Fruit fly (Drosophila melanogaster): Measurements from ENCODE around the gene NUCB1.

DNA sequence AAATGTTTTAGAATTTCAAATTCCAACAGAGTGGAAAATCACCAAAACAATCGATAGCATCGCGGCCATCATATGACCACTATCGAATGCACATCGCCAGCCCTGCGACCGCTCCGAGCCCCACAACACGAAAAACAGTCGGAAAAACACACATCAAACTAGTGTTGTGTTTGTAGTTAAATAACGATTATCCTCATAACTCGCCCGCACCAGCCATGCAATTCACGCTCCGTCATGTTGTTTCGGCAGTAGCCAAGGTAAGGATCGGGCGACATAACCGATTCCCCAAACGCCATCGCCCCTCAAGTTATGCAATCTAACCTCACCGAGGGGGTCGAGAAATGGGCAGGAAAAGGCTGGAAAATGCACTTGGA is 44.9 kb upstream of the NUCB1 start:
- TF ChIP-seq CG8632 (GFP tag; optimal IDR thresholded peaks at IDR 0.05): no peak
- peak; percentile 15 for TF ChIP-seq esn (GFP tag; optimal IDR thresholded peaks at IDR 0.05)
- TF ChIP-seq pdm3 (GFP tag; optimal IDR thresholded peaks at IDR 0.05): no peak
- no peak for TF ChIP-seq CG15336 (GFP tag; IDR thresholded peaks at IDR 0.05)
- no peak for TF ChIP-seq CG11902 (GFP tag; optimal IDR thresholded peaks at IDR 0.05)
- no peak for TF ChIP-seq fd85E (GFP tag; optimal IDR thresholded peaks at IDR 0.05)
- no peak for TF ChIP-seq svp (GFP tag)
- TF ChIP-seq Ets96B (tag; optimal IDR thresholded peaks at IDR 0.05): no peak
- no peak for TF ChIP-seq CG6854 (GFP tag; optimal IDR thresholded peaks at IDR 0.05)
